Worm (Caenorhabditis elegans): Measurements from ENCODE around the gene cyp-37A1.

Gene cyp-37A1

DNA sequence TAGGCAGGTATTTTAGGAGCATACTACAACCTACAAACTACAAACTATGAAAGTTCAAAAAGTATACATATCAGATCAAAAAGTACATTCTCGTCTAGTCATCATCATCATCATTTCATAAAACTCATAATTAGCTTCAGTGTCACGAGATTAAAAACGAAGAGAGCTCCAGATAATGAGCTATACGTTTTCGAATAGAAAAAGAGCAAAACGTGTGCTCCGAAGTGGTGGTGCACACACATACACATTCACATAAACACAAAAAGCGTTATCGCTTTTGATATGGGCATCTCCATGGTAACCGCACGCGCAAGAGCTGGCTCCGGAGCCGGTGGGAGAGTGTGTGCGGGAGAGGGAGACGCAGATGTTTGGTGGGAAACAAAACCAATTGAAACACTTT, 52.4 kb downstream of the cyp-37A1 start:
- no peak for TF ChIP-seq mab-5 (tag; optimal IDR thresholded peaks at IDR 0.05)
- TF ChIP-seq nhr-76 (tag; optimal IDR thresholded peaks at IDR 0.05): no peak
- no peak for TF ChIP-seq lin-32 (GFP tag; optimal IDR thresholded peaks at IDR 0.05)
- TF ChIP-seq nhr-12 (tag; optimal IDR thresholded peaks at IDR 0.05): no peak
- no peak for TF ChIP-seq sptf-1 (tag; optimal IDR thresholded peaks at IDR 0.05)
- TF ChIP-seq cnd-1 (tag; optimal IDR thresholded peaks at IDR 0.05): no peak
- TF ChIP-seq nhr-237 (tag; optimal IDR thresholded peaks at IDR 0.05): no peak
- no peak for TF ChIP-seq zip-8 (tag; optimal IDR thresholded peaks at IDR 0.05)
- TF ChIP-seq hlh-1 (tag; optimal IDR thresholded peaks at IDR 0.05): no peak
- TF ChIP-seq elt-3 (tag; optimal IDR thresholded peaks at IDR 0.05): no peak
- no peak for TF ChIP-seq unc-39 (tag; optimal IDR thresholded peaks at IDR 0.05)

All from whole organism, mixed stage, embryonic.